Fruit fly (Drosophila melanogaster): Measurements from ENCODE around the gene CG4230.

DNA sequence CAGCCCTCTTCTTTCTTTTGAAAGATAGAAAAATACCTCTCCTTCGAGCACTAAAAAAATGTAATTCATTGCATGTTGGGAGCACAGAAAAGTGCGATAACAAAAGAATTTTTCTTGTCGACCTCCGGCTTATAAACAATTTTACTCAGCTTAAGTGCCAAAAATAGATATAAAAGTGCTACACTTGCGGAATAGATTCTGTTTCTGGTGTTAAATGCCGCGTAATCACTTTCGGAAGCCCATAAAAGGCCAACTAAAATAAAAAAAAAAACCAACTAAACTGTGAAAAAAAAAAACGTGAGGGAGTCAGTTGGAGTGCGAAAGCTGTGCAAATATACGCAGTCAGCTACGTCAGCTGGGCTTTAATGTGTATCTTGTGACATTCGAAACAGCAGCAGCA, 6.4 kb upstream of the CG4230 start:
- TF ChIP-seq CTCF (optimal IDR thresholded peaks at IDR 0.05) = no peak
- no peak for TF ChIP-seq CG8478 (optimal IDR thresholded peaks at IDR 0.05)

Measured in S2 (cell line).